Worm (Caenorhabditis elegans): Measurements from ENCODE around the gene ZK666.2.

DNA sequence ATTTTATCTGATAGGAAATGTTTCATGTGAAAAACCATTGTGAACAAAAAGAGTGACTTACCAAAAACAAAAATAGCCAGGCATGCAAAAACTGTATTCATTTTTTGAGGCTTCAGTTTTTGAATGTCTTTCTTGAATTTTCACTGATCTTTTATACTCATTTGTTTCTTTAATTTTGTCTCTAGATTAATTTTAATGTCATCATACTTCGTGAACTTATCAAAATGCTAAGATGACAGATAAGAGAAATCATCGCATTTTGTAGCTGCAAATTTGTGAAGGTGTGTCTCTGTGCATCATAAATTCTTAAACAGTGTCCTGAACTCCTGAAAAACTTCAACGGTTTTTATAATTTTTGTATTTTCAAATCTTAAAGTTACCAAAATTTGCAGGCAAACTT lies 4.3 kb upstream of the ZK666.2 start, which contains the start of gene clec-58:
- TF ChIP-seq T22C8.4 (GFP tag; IDR thresholded peaks at IDR 0.05) (no peak), ztf-23 (GFP tag; IDR thresholded peaks at IDR 0.05) (no peak), med-1 (GFP tag; optimal IDR thresholded peaks at IDR 0.05; ENCODE audit: insufficient read depth) (no peak), cog-1 (tag; optimal IDR thresholded peaks at IDR 0.05) (no peak), ref-1 (GFP tag; conservative IDR thresholded peaks at IDR 0.05) (no peak), flt-1 (GFP tag; IDR thresholded peaks at IDR 0.05) (no peak), tab-1 (GFP tag; IDR thresholded peaks at IDR 0.05) (no peak)

Measured in whole organism, midembryonic.